Fruit fly (Drosophila melanogaster) whole organism, larva: ENCODE data around the gene sphe.

Experiments used
- noc ChIP-seq: fragments of 200-800 bp; sonication (Bioruptor generic); optimal IDR thresholded peaks from 3 replicates; lab custom pipeline; 2019; ENCODE audit warnings: missing biosample characterization, mild to moderate bottlenecking, missing genetic modification characterization, moderate library complexity

Gene sphe

dm6 chrX:16690499-16690898 is 11.3 kb downstream of the sphe start:
- TF ChIP-seq noc (tag; lab: Kevin White, UChicago) = no peak

- no peak for TF ChIP-seq noc (tag; lab: Kevin White, UChicago)
Measured at dm6 chrX:16689966-16690365, 11.8 kb downstream of the sphe start.

dm6 chrX:16689339-16689738 is 12.4 kb downstream of the sphe start:
- no peak for TF ChIP-seq noc (tag; lab: Kevin White, UChicago)

- TF ChIP-seq noc (tag; lab: Kevin White, UChicago) = no peak
Measured at dm6 chrX:16688106-16688459, 13.7 kb downstream of the sphe start.

dm6 chrX:16687400-16688105 is 14.2 kb downstream of the sphe start:
- no peak for TF ChIP-seq noc (tag; lab: Kevin White, UChicago)

dm6 chrX:16683765-16684164 is 18.0 kb downstream of the sphe start, which contains the start of gene Axs:
Gene Axs, minus strand, starts transcription at chrX:16683895.
- TF ChIP-seq noc (tag; lab: Kevin White, UChicago) = no peak

dm6 chrX:16678845-16679347 is 22.9 kb downstream of the sphe start, which contains the start of the genes CG13010 and sing:
Gene CG13010, minus strand, starts transcription at chrX:16678945.
Gene sing, plus strand, starts transcription at chrX:16679297.
- TF ChIP-seq noc (tag; lab: Kevin White, UChicago) = no peak

dm6 chrX:16677163-16677562 is 24.6 kb downstream of the sphe start:
- TF ChIP-seq noc (tag; lab: Kevin White, UChicago) = no peak

- no peak for TF ChIP-seq noc (tag; lab: Kevin White, UChicago)
Measured at dm6 chrX:16676653-16677052, 25.1 kb downstream of the sphe start, which contains the start of gene CG13012. Gene CG13012, minus strand, starts transcription at chrX:16676753.

- no peak for TF ChIP-seq noc (tag; lab: Kevin White, UChicago)
Measured at dm6 chrX:16674538-16674937, 27.2 kb downstream of the sphe start.

- TF ChIP-seq noc (tag; lab: Kevin White, UChicago) = no peak
Measured at dm6 chrX:16672904-16673303, 28.9 kb downstream of the sphe start.

dm6 chrX:16670691-16671481 is 30.9 kb downstream of the sphe start:
- TF ChIP-seq noc (tag; lab: Kevin White, UChicago) = peak; percentile 81

- TF ChIP-seq noc (tag; lab: Kevin White, UChicago) = no peak
Measured at dm6 chrX:16670262-16670661, 31.5 kb downstream of the sphe start.

dm6 chrX:16669849-16670248 is 31.9 kb downstream of the sphe start:
- no peak for TF ChIP-seq noc (tag; lab: Kevin White, UChicago)

- no peak for TF ChIP-seq noc (tag; lab: Kevin White, UChicago)
Measured at dm6 chrX:16664405-16665064, 37.2 kb downstream of the sphe start, which contains the start of gene CG15865. Gene CG15865, minus strand, starts transcription at chrX:16664455.

- no peak for TF ChIP-seq noc (tag; lab: Kevin White, UChicago)
Measured at dm6 chrX:16660632-16661031, 41.1 kb downstream of the sphe start.
